Fruit fly (Drosophila melanogaster) whole organism, embryonic: Measurements from ENCODE around the gene GlyRS.

Experiments
- Atf6 ChIP-seq: fragments of 200-800 bp; sonication (Bioruptor generic); IDR thresholded peaks from 2 replicates; pipeline ENCODE4 v1.3.6; 2022; ENCODE audit warnings: missing biosample characterization, missing genetic modification characterization
- B-H2 ChIP-seq: fragments of 200-800 bp; sonication (Bioruptor generic); optimal IDR thresholded peaks from 2 replicates; lab custom pipeline; 2018; ENCODE audit warnings: missing biosample characterization, mild to moderate bottlenecking, missing genetic modification characterization
- Bgb ChIP-seq: fragments of 200-800 bp; sonication (Bioruptor generic); IDR thresholded peaks from 2 replicates; pipeline ENCODE4 v1.3.6; 2022; ENCODE audit warnings: missing biosample characterization, missing genetic modification characterization; ENCODE audit not compliant: partially characterized antibody
- CG10274 ChIP-seq: fragments of 200-800 bp; sonication (Bioruptor generic); optimal IDR thresholded peaks from 3 replicates; lab custom pipeline; 2017; ENCODE audit warnings: missing biosample characterization, mild to moderate bottlenecking, missing genetic modification characterization
- CG13287 ChIP-seq: fragments of 200-800 bp; sonication (Bioruptor generic); IDR thresholded peaks from 2 replicates; pipeline ENCODE4 v1.3.6; 2022; ENCODE audit warnings: missing biosample characterization, missing genetic modification characterization; ENCODE audit not compliant: partially characterized antibody
- CG31388 ChIP-seq: fragments of 200-800 bp; sonication (Bioruptor generic); optimal IDR thresholded peaks from 2 replicates; lab custom pipeline; 2016; ENCODE audit warnings: missing biosample characterization, missing genetic modification characterization
- CG3163 ChIP-seq: fragments of 200-800 bp; sonication (Bioruptor generic); optimal IDR thresholded peaks from 3 replicates; lab custom pipeline; 2016; ENCODE audit warnings: missing biosample characterization, missing genetic modification characterization
- CG6813 ChIP-seq: fragments of 200-800 bp; sonication (Bioruptor generic); optimal IDR thresholded peaks from 2 replicates; lab custom pipeline; 2017; ENCODE audit warnings: missing biosample characterization, missing genetic modification characterization, mild to moderate bottlenecking, moderate library complexity, missing genetic modification reagents
- CG7745 ChIP-seq: fragments of 200-800 bp; sonication (Bioruptor generic); optimal IDR thresholded peaks from 2 replicates; lab custom pipeline; 2018; ENCODE audit warnings: missing biosample characterization, mild to moderate bottlenecking, missing genetic modification characterization, moderate library complexity
- CG7928 ChIP-seq: fragments of 200-800 bp; sonication (Bioruptor generic); optimal IDR thresholded peaks from 2 replicates; lab custom pipeline; 2017; ENCODE audit warnings: missing biosample characterization, mild to moderate bottlenecking, missing genetic modification characterization
- CG8089 ChIP-seq: fragments of 200-800 bp; sonication (Bioruptor generic); optimal IDR thresholded peaks from 3 replicates; lab custom pipeline; 2016; ENCODE audit warnings: missing biosample characterization, missing genetic modification characterization
- CTCF ChIP-seq: fragments of 200-800 bp; sonication (Bioruptor generic); optimal IDR thresholded peaks from 2 replicates; lab custom pipeline; 2017; ENCODE audit warnings: missing biosample characterization, mild to moderate bottlenecking, missing genetic modification characterization, moderate library complexity
- Camta ChIP-seq: fragments of 200-800 bp; sonication (Bioruptor generic); optimal IDR thresholded peaks from 2 replicates; lab custom pipeline; 2016; ENCODE audit warnings: missing biosample characterization, missing genetic modification characterization
- D19B ChIP-seq: fragments of 200-800 bp; sonication (Bioruptor generic); optimal IDR thresholded peaks from 2 replicates; lab custom pipeline; 2017; ENCODE audit warnings: missing biosample characterization, mild to moderate bottlenecking, missing genetic modification characterization
- Dbx ChIP-seq: fragments of 200-800 bp; sonication (Bioruptor generic); IDR thresholded peaks from 3 replicates; pipeline ENCODE4 v1.3.6; 2022; ENCODE audit warnings: missing biosample characterization, missing genetic modification characterization
- H2.0 ChIP-seq: fragments of 200-800 bp; sonication (Bioruptor generic); IDR thresholded peaks from 2 replicates; pipeline ENCODE4 v1.3.6; 2022; ENCODE audit warnings: missing biosample characterization, missing genetic modification characterization
- HLHmδ ChIP-seq: fragments of 200-800 bp; sonication (Bioruptor generic); optimal IDR thresholded peaks from 2 replicates; lab custom pipeline; 2018; ENCODE audit warnings: missing biosample characterization, mild to moderate bottlenecking, missing genetic modification characterization, moderate library complexity
- Hr78 ChIP-seq, 2 experiments: fragments of 200-800 bp in 1 of 2; fragments of >200 bp in 1 of 2; sonication (Bioruptor generic) in 1 of 2; optimal IDR thresholded peaks; 2 replicates each; lab custom pipeline; 2017 to 2019; ENCODE audit warnings: missing biosample characterization in 2 of 2, missing genetic modification characterization in 2 of 2, mild to moderate bottlenecking in 1 of 2, moderate library complexity in 1 of 2
- Jarid2 ChIP-seq: fragments of 200-800 bp; sonication (Bioruptor generic); optimal IDR thresholded peaks from 3 replicates; lab custom pipeline; 2017; ENCODE audit warnings: mild to moderate bottlenecking, missing biosample characterization, missing genetic modification reagents, missing genetic modification characterization
- MTF-1 ChIP-seq: fragments of 200-800 bp; sonication (Bioruptor generic); optimal IDR thresholded peaks from 2 replicates; lab custom pipeline; 2018; ENCODE audit warnings: missing biosample characterization, mild to moderate bottlenecking, missing genetic modification characterization, borderline replicate concordance
- Mad ChIP-seq: fragments of 200-800 bp; sonication (Bioruptor generic); optimal IDR thresholded peaks from 2 replicates; lab custom pipeline; 2016; ENCODE audit warnings: missing biosample characterization, missing genetic modification characterization
- Nf-YC ChIP-seq: fragments of 200-800 bp; optimal IDR thresholded peaks from 3 replicates; lab custom pipeline; 2019; ENCODE audit warnings: missing biosample characterization, mild to moderate bottlenecking, missing genetic modification characterization, moderate library complexity
- NfI ChIP-seq: fragments of 200-800 bp; sonication (Bioruptor generic); optimal IDR thresholded peaks from 3 replicates; lab custom pipeline; 2018; ENCODE audit warnings: missing biosample characterization, mild to moderate bottlenecking, missing genetic modification characterization, moderate library complexity
- Sry-β ChIP-seq: fragments of 200-800 bp; sonication (Bioruptor generic); optimal IDR thresholded peaks from 2 replicates; lab custom pipeline; 2018; ENCODE audit warnings: missing biosample characterization, mild to moderate bottlenecking, missing genetic modification characterization, moderate library complexity
- amos ChIP-seq: fragments of 200-800 bp; sonication (Bioruptor generic); IDR thresholded peaks from 2 replicates; pipeline ENCODE4 v1.3.6; 2022; ENCODE audit warnings: missing biosample characterization, missing genetic modification characterization; ENCODE audit not compliant: partially characterized antibody
- ash1 ChIP-seq: fragments of 200-800 bp; sonication (Bioruptor generic); optimal IDR thresholded peaks from 2 replicates; lab custom pipeline; 2018; ENCODE audit warnings: missing biosample characterization, mild to moderate bottlenecking, missing genetic modification characterization
- bbx ChIP-seq: fragments of 200-800 bp; sonication (Bioruptor generic); IDR thresholded peaks from 2 replicates; pipeline ENCODE4 v1.3.6; 2022; ENCODE audit warnings: missing biosample characterization, missing genetic modification characterization; ENCODE audit not compliant: partially characterized antibody
- chinmo ChIP-seq: fragments of 200-800 bp; sonication (Bioruptor generic); IDR thresholded peaks from 4 replicates; pipeline ENCODE4 v1.3.6; 2022; ENCODE audit warnings: missing biosample characterization, missing genetic modification characterization; ENCODE audit not compliant: partially characterized antibody
- dmrt11E ChIP-seq: fragments of 200-800 bp; sonication (Bioruptor generic); optimal IDR thresholded peaks from 3 replicates; lab custom pipeline; 2018; ENCODE audit warnings: missing biosample characterization, mild to moderate bottlenecking, missing genetic modification characterization, moderate library complexity
- emc ChIP-seq: fragments of 200-800 bp; sonication (Bioruptor generic); optimal IDR thresholded peaks from 2 replicates; lab custom pipeline; 2016; ENCODE audit warnings: missing biosample characterization, missing genetic modification characterization
- esg ChIP-seq: fragments of 200-800 bp; sonication (Bioruptor generic); conservative IDR thresholded peaks from 2 replicates; pipeline ENCODE4 v1.3.6; 2022; ENCODE audit warnings: missing biosample characterization, missing genetic modification characterization
- fd96Cb ChIP-seq: fragments of 200-800 bp; sonication (Bioruptor generic); optimal IDR thresholded peaks from 2 replicates; lab custom pipeline; 2018; ENCODE audit warnings: missing biosample characterization, mild to moderate bottlenecking, missing genetic modification characterization, moderate library complexity
- gcm2 ChIP-seq: fragments of 200-800 bp; sonication (Bioruptor generic); optimal IDR thresholded peaks from 2 replicates; lab custom pipeline; 2016; ENCODE audit warnings: missing biosample characterization, missing genetic modification characterization
- grn ChIP-seq: fragments of 200-800 bp; sonication (Bioruptor generic); optimal IDR thresholded peaks from 3 replicates; lab custom pipeline; 2017; ENCODE audit warnings: missing biosample characterization, missing genetic modification characterization
- ham ChIP-seq: fragments of 200-800 bp; sonication (Bioruptor generic); IDR thresholded peaks from 2 replicates; pipeline ENCODE4 v1.3.6; 2022; ENCODE audit warnings: missing biosample characterization, missing genetic modification characterization
- lola ChIP-seq, 3 experiments: fragments of >200 bp in 2 of 3; fragments of 200-800 bp in 1 of 3; sonication (Bioruptor generic) in 1 of 3; optimal IDR thresholded peaks; 2 replicates each; lab custom pipeline; 2017 to 2019; ENCODE audit warnings: missing biosample characterization in 3 of 3, missing genetic modification characterization in 3 of 3, mild to moderate bottlenecking in 1 of 3, moderate library complexity in 1 of 3
- pb ChIP-seq: fragments of 200-800 bp; sonication (Bioruptor generic); optimal IDR thresholded peaks from 3 replicates; lab custom pipeline; 2016; ENCODE audit warnings: missing biosample characterization, missing genetic modification characterization
- schlank ChIP-seq: fragments of 200-800 bp; sonication (Bioruptor generic); optimal IDR thresholded peaks from 2 replicates; lab custom pipeline; 2018; ENCODE audit warnings: missing biosample characterization, mild to moderate bottlenecking, missing genetic modification characterization
- sens ChIP-seq: fragments of 200-800 bp; sonication (Bioruptor generic); peaks from one replicate; lab custom pipeline; 2016; ENCODE audit warnings: missing biosample characterization, missing genetic modification characterization
- stwl ChIP-seq: fragments of 200-800 bp; sonication (Bioruptor generic); optimal IDR thresholded peaks from 3 replicates; lab custom pipeline; 2018; ENCODE audit warnings: missing biosample characterization, mild to moderate bottlenecking, missing genetic modification characterization, moderate library complexity
- z ChIP-seq: fragments of 200-800 bp; sonication (Bioruptor generic); IDR thresholded peaks from 3 replicates; pipeline ENCODE4 v1.3.6; 2022; ENCODE audit warnings: missing biosample characterization, missing genetic modification characterization

GlyRS gene

dm6 chr3L:15125077-15125652 is 30.2 kb downstream of the GlyRS start, which contains the start of gene CG16959 (continued):
- peak; percentile 27; the same call in 1 of the 2 replicates for TF ChIP-seq Bgb (GFP tag; lab: Robert Waterston, UW)
- TF ChIP-seq Atf6 (GFP tag; lab: Robert Waterston, UW): peak; percentile 43; the same call in 1 of the 2 replicates
- peak; percentile 50; the same call in 1 of the 2 replicates for TF ChIP-seq CG13287 (GFP tag; lab: Robert Waterston, UW)
- no peak for TF ChIP-seq ham
- no peak for TF ChIP-seq HLHmδ (GFP tag; lab: Kevin White, UChicago)
- no peak; the same call in 1 of the 4 replicates for TF ChIP-seq chinmo
- TF ChIP-seq z (GFP tag; lab: Robert Waterston, UW): 0 out of 3 replicates have a peak, but pooled peaks have one; percentile 17
- TF ChIP-seq D19B (GFP tag; lab: Kevin White, UChicago): no peak
- peak; percentile 14 for TF ChIP-seq CG10274
- peak; percentile 11 for TF ChIP-seq pb (GFP tag; lab: Kevin White, UChicago)
- TF ChIP-seq H2.0: no peak
- TF ChIP-seq B-H2 (GFP tag; lab: Kevin White, UChicago): no peak
- peak; percentile 12; the same call in 1 of the 2 replicates for TF ChIP-seq bbx (GFP tag; lab: Robert Waterston, UW)
- TF ChIP-seq esg: no peak
- no peak for TF ChIP-seq Mad (GFP tag; lab: Kevin White, UChicago)
- no peak for TF ChIP-seq ash1
- TF ChIP-seq Camta (GFP tag; lab: Kevin White, UChicago): no peak
- TF ChIP-seq Jarid2 (GFP tag; lab: Kevin White, UChicago): peak; percentile 50
- no peak for TF ChIP-seq grn
- no peak for TF ChIP-seq Sry-β (GFP tag; lab: Kevin White, UChicago)
- TF ChIP-seq MTF-1 (GFP tag; lab: Kevin White, UChicago): no peak
- TF ChIP-seq emc (GFP tag; lab: Kevin White, UChicago): no peak
- no peak for TF ChIP-seq CG7745 (tag; lab: Kevin White, UChicago)

dm6 chr3L:15125717-15126116 is 30.8 kb downstream of the GlyRS start:
- TF ChIP-seq dmrt11E (tag; lab: Kevin White, UChicago) (peak; percentile 2), NfI (GFP tag; lab: Kevin White, UChicago) (no peak), CG7928 (no peak), Dbx (GFP tag; lab: Robert Waterston, UW) (no peak), Jarid2 (GFP tag; lab: Kevin White, UChicago) (no peak), CG6813 (no peak), CG3163 (no peak), CG8089 (GFP tag; lab: Kevin White, UChicago) (no peak), schlank (tag; lab: Kevin White, UChicago) (no peak), stwl (tag; lab: Kevin White, UChicago) (no peak), Hr78 (GFP tag; optimal IDR thresholded peaks at IDR 0.05; lab: Kevin White, UChicago) (peak in 1 of 2 experiments; percentile 0), lola (GFP tag; optimal IDR thresholded peaks at IDR 0.05; lab: Kevin White, UChicago) (peak in 1 of 3 experiments; percentile 24), CG31388 (no peak), amos (GFP tag; lab: Robert Waterston, UW) (no peak), CTCF (no peak), fd96Cb (tag; lab: Kevin White, UChicago) (no peak), sens (GFP tag; lab: Kevin White, UChicago) (peak; percentile 82), Nf-YC (no peak), gcm2 (GFP tag; lab: Kevin White, UChicago) (no peak)
